Worm (Caenorhabditis elegans) whole organism, L4 larva: ENCODE measurements around the gene C28H8.5.

Experiments
- F49E8.2 ChIP-seq: sonication (generic microtip); optimal IDR thresholded peaks from 2 replicates; lab custom pipeline; 2016; ENCODE audit warnings: missing compliant biosample characterization, mild to moderate bottlenecking, missing genetic modification characterization, borderline replicate concordance
- R02D3.7 ChIP-seq: fragments of 150-350 bp; sonication (generic microtip); optimal IDR thresholded peaks from 3 replicates; lab custom pipeline; 2014; ENCODE audit warnings: missing biosample characterization, missing genetic modification characterization
- T20F7.1 ChIP-seq: fragments of 200-800 bp; sonication (Bioruptor generic); optimal IDR thresholded peaks from 2 replicates; lab custom pipeline; 2018; ENCODE audit warnings: mild to moderate bottlenecking, missing genetic modification characterization, missing compliant biosample characterization
- Y5F2A.4 ChIP-seq: fragments of 200-800 bp; sonication (Bioruptor generic); optimal IDR thresholded peaks from 2 replicates; lab custom pipeline; 2018; ENCODE audit warnings: mild to moderate bottlenecking, missing genetic modification characterization, missing compliant biosample characterization
- ZK337.2 ChIP-seq: fragments of 200-800 bp; sonication (Bioruptor generic); IDR thresholded peaks from 2 replicates; pipeline ENCODE4 v1.3.6; 2022; ENCODE audit warnings: missing genetic modification reagents, missing genetic modification characterization, missing compliant biosample characterization
- aly-2 ChIP-seq: sonication (generic microtip); optimal IDR thresholded peaks from 2 replicates; lab custom pipeline; 2018; ENCODE audit warnings: missing biosample characterization, missing genetic modification characterization
- arid-1 ChIP-seq: fragments of 200-800 bp; sonication (Bioruptor generic); conservative IDR thresholded peaks from 2 replicates; pipeline ENCODE4 v1.3.6; 2022; ENCODE audit warnings: missing genetic modification reagents, missing genetic modification characterization, missing compliant biosample characterization
- ceh-82 ChIP-seq: sonication (generic microtip); optimal IDR thresholded peaks from 2 replicates; lab custom pipeline; 2017; ENCODE audit warnings: missing biosample characterization, missing genetic modification characterization
- ces-1 ChIP-seq: fragments of 150-350 bp; sonication (generic microtip); optimal IDR thresholded peaks from 4 replicates; lab custom pipeline; 2014; ENCODE audit warnings: missing biosample characterization, missing genetic modification reagents, missing genetic modification characterization
- daf-16 ChIP-seq, 3 experiments: sonication (generic microtip); optimal IDR thresholded peaks; 2 replicates each; lab custom pipeline; 2016 to 2017; ENCODE audit warnings: missing genetic modification characterization in 3 of 3, missing genetic modification reagents in 3 of 3, mild to moderate bottlenecking in 2 of 3, missing compliant biosample characterization in 2 of 3, missing biosample characterization in 1 of 3, moderate library complexity in 1 of 3
- daf-19 ChIP-seq: fragments of 200-800 bp; sonication (Bioruptor generic); conservative IDR thresholded peaks from 2 replicates; pipeline ENCODE4 v1.3.6; 2022; ENCODE audit warnings: missing genetic modification characterization, missing compliant biosample characterization
- dmd-6 ChIP-seq: fragments of 200-800 bp; sonication (Bioruptor generic); IDR thresholded peaks from 2 replicates; pipeline ENCODE4 v1.3.6; 2022; ENCODE audit warnings: missing genetic modification reagents, missing genetic modification characterization, missing compliant biosample characterization
- duxl-1 ChIP-seq: sonication (generic microtip); optimal IDR thresholded peaks from 2 replicates; lab custom pipeline; 2016; ENCODE audit warnings: mild to moderate bottlenecking, missing genetic modification characterization, moderate library complexity, missing compliant biosample characterization; ENCODE audit not compliant: poor library complexity
- dve-1 ChIP-seq: sonication (generic microtip); optimal IDR thresholded peaks from 2 replicates; lab custom pipeline; 2017; ENCODE audit warnings: antibody characterized with exemption, mild to moderate bottlenecking, missing genetic modification characterization, missing compliant biosample characterization; ENCODE audit not compliant: insufficient read depth
- egl-27 ChIP-seq: sonication (generic microtip); optimal IDR thresholded peaks from 3 replicates; lab custom pipeline; 2017; ENCODE audit warnings: missing biosample characterization, missing genetic modification reagents, missing genetic modification characterization
- egl-43 ChIP-seq: fragments of 200-800 bp; sonication (Bioruptor generic); IDR thresholded peaks from 2 replicates; pipeline ENCODE4 v1.3.6; 2022; ENCODE audit warnings: missing genetic modification reagents, missing genetic modification characterization, missing compliant biosample characterization
- hlh-11 ChIP-seq: fragments of 200-800 bp; sonication (Bioruptor generic); optimal IDR thresholded peaks from 2 replicates; lab custom pipeline; 2018; ENCODE audit warnings: mild to moderate bottlenecking, missing genetic modification characterization, missing compliant biosample characterization
- hlh-30 ChIP-seq: sonication (generic microtip); optimal IDR thresholded peaks from 2 replicates; lab custom pipeline; 2017; ENCODE audit warnings: antibody characterized with exemption, mild to moderate bottlenecking, missing genetic modification characterization, missing compliant biosample characterization; ENCODE audit not compliant: insufficient read depth
- lin-1 ChIP-seq: fragments of 200-800 bp; sonication (Bioruptor generic); IDR thresholded peaks from 2 replicates; pipeline ENCODE4 v1.3.6; 2022; ENCODE audit warnings: missing genetic modification reagents, missing genetic modification characterization, missing compliant biosample characterization
- lin-38 ChIP-seq: fragments of 200-800 bp; sonication (Bioruptor generic); IDR thresholded peaks from 2 replicates; pipeline ENCODE4 v1.3.6; 2022; ENCODE audit warnings: missing genetic modification reagents, missing genetic modification characterization, missing compliant biosample characterization
- lir-3 ChIP-seq: sonication (generic microtip); optimal IDR thresholded peaks from 2 replicates; lab custom pipeline; 2016; ENCODE audit warnings: mild to moderate bottlenecking, missing genetic modification characterization, missing compliant biosample characterization
- lsy-2 ChIP-seq, 2 experiments: fragments of 150-350 bp in 1 of 2; sonication (generic microtip) in 1 of 2; optimal IDR thresholded peaks; 2 replicates each; lab custom pipeline; 2014 to 2017; ENCODE audit warnings: missing biosample characterization in 2 of 2, missing genetic modification characterization in 2 of 2
- madf-9 ChIP-seq: fragments of 200-800 bp; sonication (Bioruptor generic); conservative IDR thresholded peaks from 2 replicates; pipeline ENCODE4 v1.3.6; 2022; ENCODE audit warnings: missing genetic modification reagents, missing genetic modification characterization, missing compliant biosample characterization
- mdl-1 ChIP-seq, 2 experiments: fragments of 150-350 bp in 1 of 2; sonication (generic microtip) in 1 of 2; optimal IDR thresholded peaks; 2 replicates each; lab custom pipeline; 2014 to 2017; ENCODE audit warnings: missing biosample characterization in 2 of 2, missing genetic modification characterization in 2 of 2
- mdt-29 ChIP-seq: fragments of 200-800 bp; sonication (Bioruptor generic); IDR thresholded peaks from 2 replicates; pipeline ENCODE4 v1.3.6; 2022; ENCODE audit warnings: missing genetic modification reagents, missing genetic modification characterization, missing compliant biosample characterization
- mes-2 ChIP-seq: sonication (generic microtip); optimal IDR thresholded peaks from 2 replicates; lab custom pipeline; 2016; ENCODE audit warnings: missing genotype, mild to moderate bottlenecking, missing genetic modification characterization, missing compliant biosample characterization; ENCODE audit not compliant: poor library complexity, severe bottlenecking
- mxl-2 ChIP-seq: fragments of 200-800 bp; sonication (Bioruptor generic); conservative IDR thresholded peaks from 2 replicates; pipeline ENCODE4 v1.3.6; 2022; ENCODE audit warnings: missing genetic modification reagents, missing genetic modification characterization, missing compliant biosample characterization
- mxl-3 ChIP-seq: fragments of 200-800 bp; sonication (Bioruptor generic); optimal IDR thresholded peaks from 2 replicates; lab custom pipeline; 2018; ENCODE audit warnings: mild to moderate bottlenecking, missing genetic modification characterization, missing compliant biosample characterization
- nhr-11 ChIP-seq: fragments of 150-350 bp; optimal IDR thresholded peaks from 2 replicates; lab custom pipeline; 2014; ENCODE audit warnings: missing biosample characterization, missing genetic modification characterization
- nhr-28 ChIP-seq: fragments of 150-350 bp; optimal IDR thresholded peaks from 2 replicates; lab custom pipeline; 2014; ENCODE audit warnings: missing biosample characterization, missing genetic modification characterization
- nhr-6 ChIP-seq: fragments of 150-350 bp; optimal IDR thresholded peaks from 2 replicates; lab custom pipeline; 2014; ENCODE audit warnings: missing biosample characterization, missing genetic modification characterization
- nhr-76 ChIP-seq: fragments of 150-350 bp; optimal IDR thresholded peaks from 2 replicates; lab custom pipeline; 2014; ENCODE audit warnings: missing biosample characterization, missing genetic modification characterization
- pha-4 ChIP-seq, 2 experiments: fragments of 150-350 bp in 1 of 2; fragments of 200-800 bp in 1 of 2; sonication (Bioruptor generic) in 1 of 2; IDR thresholded peaks in 1 of 2; optimal IDR thresholded peaks in 1 of 2; 2 replicates each; pipeline versions ENCODE4 v1.3.6 to Lab custom; 2014 to 2022; ENCODE audit warnings: missing genetic modification characterization in 2 of 2, missing genetic modification reagents in 2 of 2, missing biosample characterization in 1 of 2, missing compliant biosample characterization in 1 of 2
- pqm-1 ChIP-seq: sonication (generic microtip); optimal IDR thresholded peaks from 2 replicates; lab custom pipeline; 2017; ENCODE audit warnings: missing biosample characterization, missing genetic modification characterization
- skn-1 ChIP-seq: fragments of 150-350 bp; optimal IDR thresholded peaks from 2 replicates; lab custom pipeline; 2014; ENCODE audit warnings: missing biosample characterization, missing genetic modification characterization
- spr-1 ChIP-seq: sonication (generic microtip); optimal IDR thresholded peaks from 2 replicates; lab custom pipeline; 2016; ENCODE audit warnings: mild to moderate bottlenecking, missing genetic modification characterization, missing compliant biosample characterization
- tra-1 ChIP-seq: fragments of 200-800 bp; sonication (Bioruptor generic); IDR thresholded peaks from 2 replicates; pipeline ENCODE4 v1.3.6; 2022; ENCODE audit warnings: missing genetic modification reagents, missing genetic modification characterization, missing compliant biosample characterization
- unc-62 ChIP-seq, 3 experiments: fragments of 150-350 bp in 1 of 3; sonication (generic microtip); optimal IDR thresholded peaks in 2 of 3; peaks in 1 of 3; 1 replicate in 1 of 3; 2 replicates in 2 of 3; lab custom pipeline; 2014 to 2017; ENCODE audit warnings: missing biosample characterization in 3 of 3, missing genetic modification characterization in 3 of 3, missing genetic modification reagents in 3 of 3, missing genotype in 1 of 3
- vab-7 ChIP-seq: fragments of 200-800 bp; sonication (Bioruptor generic); IDR thresholded peaks from 2 replicates; pipeline ENCODE4 v1.3.6; 2022; ENCODE audit warnings: missing genetic modification reagents, missing genetic modification characterization, missing compliant biosample characterization
- zip-2 ChIP-seq: fragments of 150-350 bp; optimal IDR thresholded peaks from 2 replicates; lab custom pipeline; 2014; ENCODE audit warnings: missing biosample characterization, missing genetic modification characterization
- ztf-11 ChIP-seq: fragments of 150-350 bp; optimal IDR thresholded peaks from 2 replicates; lab custom pipeline; 2014; ENCODE audit warnings: missing biosample characterization, missing genetic modification characterization

The C28H8.5 gene

DNA sequence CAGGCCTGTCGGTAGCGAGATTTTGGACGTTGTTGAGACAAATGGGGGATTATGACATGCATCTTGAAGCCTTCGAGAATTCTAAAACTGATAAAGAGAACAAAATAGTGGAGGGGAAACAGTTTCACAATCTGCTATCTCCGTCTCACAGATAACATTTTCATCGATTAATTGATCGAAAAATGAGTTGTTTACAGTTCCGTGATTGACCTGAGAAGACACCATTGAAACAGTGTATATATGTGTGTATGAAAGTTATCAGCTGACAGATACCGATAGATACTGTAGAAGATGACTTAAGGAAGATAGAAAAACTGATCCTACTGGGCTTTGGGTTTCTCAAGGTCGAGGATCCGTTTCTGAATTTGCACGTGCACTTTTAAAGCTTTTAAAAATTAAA lies 45.0 kb upstream of the C28H8.5 start:
- TF ChIP-seq dmd-6 (GFP tag; lab: Robert Waterston, UW) = peak; percentile 74
- peak; percentile 73 for TF ChIP-seq hlh-30 (tag; lab: Kevin White, UChicago)
- TF ChIP-seq egl-27 (tag; lab: Kevin White, UChicago) = no peak
- TF ChIP-seq pqm-1 (tag; lab: Kevin White, UChicago) = peak; percentile 51
- no peak for TF ChIP-seq lir-3 (tag; lab: Kevin White, UChicago)
- peak; percentile 21 for TF ChIP-seq mes-2
- TF ChIP-seq lin-1 (GFP tag; lab: Robert Waterston, UW) = 0 out of 2 replicates have a peak, but pooled peaks have one; percentile 27
- peak in 1 of 2 experiments; percentile 30 for TF ChIP-seq mdl-1 (tag; optimal IDR thresholded peaks at IDR 0.05; lab: Kevin White, UChicago)
- TF ChIP-seq nhr-6 (tag; lab: Kevin White, UChicago) = peak; percentile 49
- 0 out of 2 replicates have a peak, but pooled peaks have one; percentile 42 for TF ChIP-seq daf-19 (GFP tag; lab: Robert Waterston, UW)
- peak in 1 of 2 experiments; percentile 1 for TF ChIP-seq lsy-2 (tag; optimal IDR thresholded peaks at IDR 0.05; lab: Kevin White, UChicago)
- no peak for TF ChIP-seq ceh-82 (tag; lab: Kevin White, UChicago)
- peak; percentile 62 for TF ChIP-seq hlh-11 (tag; lab: Kevin White, UChicago)
- TF ChIP-seq daf-16 (GFP tag; optimal IDR thresholded peaks at IDR 0.05; lab: Kevin White, UChicago) = peak in 1 of 2 experiments; percentile 53
- TF ChIP-seq daf-16 (tag; optimal IDR thresholded peaks at IDR 0.05; lab: Kevin White, UChicago) = peak; percentile 96
- no peak for TF ChIP-seq ces-1
- peak; percentile 60 for TF ChIP-seq nhr-28 (tag; lab: Kevin White, UChicago)
- peak; percentile 61 for TF ChIP-seq T20F7.1 (GFP tag; lab: Kevin White, UChicago)
- peak; percentile 88 for TF ChIP-seq dve-1 (tag; lab: Kevin White, UChicago)
- TF ChIP-seq Y5F2A.4 (GFP tag; lab: Kevin White, UChicago) = no peak
- TF ChIP-seq, all 104 proteins: peak for 14

DNA sequence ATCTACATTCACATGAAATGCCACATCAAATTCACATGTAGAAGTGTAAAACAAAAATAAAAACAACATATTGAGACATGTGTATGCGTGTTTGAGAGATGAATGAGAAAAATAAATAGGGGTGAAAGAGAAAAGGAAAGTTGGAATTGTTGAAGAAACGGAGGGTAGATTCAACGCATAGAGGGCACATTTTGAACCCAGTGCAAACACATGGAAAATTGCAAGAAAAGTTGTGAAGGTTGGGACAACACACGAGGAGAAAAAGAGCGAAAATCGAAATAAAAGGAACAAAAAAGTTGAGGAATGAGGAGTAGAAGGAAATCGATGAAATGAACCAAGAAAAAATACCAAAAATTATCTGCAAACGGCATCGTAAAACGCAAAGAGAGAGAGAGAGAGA lies 44.5 kb upstream of the C28H8.5 start:
- TF ChIP-seq daf-16 (GFP tag; optimal IDR thresholded peaks at IDR 0.05; lab: Kevin White, UChicago) (peak in 1 of 2 experiments; percentile 38), daf-16 (tag; optimal IDR thresholded peaks at IDR 0.05; lab: Kevin White, UChicago) (no peak), unc-62 (GFP tag; optimal IDR thresholded peaks at IDR 0.05 in 1 of 2; lab: Kevin White, UChicago) (peak in 1 of 2 experiments; percentile 91), unc-62 (tag; optimal IDR thresholded peaks at IDR 0.05; lab: Kevin White, UChicago) (no peak), mxl-2 (0 out of 2 replicates have a peak, but pooled peaks have one; percentile 0), ztf-11 (tag; lab: Kevin White, UChicago) (no peak), tra-1 (GFP tag; lab: Robert Waterston, UW) (no peak), lin-1 (GFP tag; lab: Robert Waterston, UW) (no peak)

DNA sequence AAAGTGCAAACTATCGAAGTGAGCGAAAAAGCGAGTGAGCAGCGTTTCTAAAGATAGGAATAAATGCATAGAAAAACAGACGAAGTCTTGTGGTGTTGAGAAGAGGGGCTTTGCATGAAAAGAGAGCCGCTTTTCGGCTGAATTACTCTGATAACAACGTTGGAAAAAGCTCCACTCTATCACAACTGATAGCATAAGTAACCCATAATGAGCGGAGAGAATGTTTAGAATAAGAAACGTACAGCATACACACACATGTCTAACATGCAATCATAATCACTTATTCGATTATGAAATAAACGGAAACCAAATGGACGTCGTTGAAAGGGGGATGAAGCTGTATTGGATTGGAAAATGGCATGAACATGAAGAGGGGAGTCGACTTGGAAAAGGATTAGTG lies 43.8 kb upstream of the C28H8.5 start:
- TF ChIP-seq zip-2 (tag; lab: Kevin White, UChicago) (no peak), tra-1 (GFP tag; lab: Robert Waterston, UW) (no peak), R02D3.7 (no peak), nhr-11 (no peak), lin-38 (GFP tag; lab: Robert Waterston, UW) (no peak), egl-43 (GFP tag; lab: Robert Waterston, UW) (no peak), F49E8.2 (tag; lab: Kevin White, UChicago) (no peak), nhr-28 (tag; lab: Kevin White, UChicago) (peak; percentile 41), aly-2 (tag; lab: Kevin White, UChicago) (no peak), skn-1 (tag; lab: Kevin White, UChicago) (no peak), spr-1 (no peak), dve-1 (tag; lab: Kevin White, UChicago) (peak; percentile 16), mxl-2 (no peak), pqm-1 (tag; lab: Kevin White, UChicago) (peak; percentile 59), unc-62 (GFP tag; optimal IDR thresholded peaks at IDR 0.05 in 1 of 2; lab: Kevin White, UChicago) (peak in 1 of 2 experiments; percentile 87), unc-62 (tag; optimal IDR thresholded peaks at IDR 0.05; lab: Kevin White, UChicago) (no peak), ZK337.2 (GFP tag; lab: Robert Waterston, UW) (no peak), daf-16 (GFP tag; optimal IDR thresholded peaks at IDR 0.05; lab: Kevin White, UChicago) (no peak), daf-16 (tag; optimal IDR thresholded peaks at IDR 0.05; lab: Kevin White, UChicago) (peak; percentile 49), nhr-76 (no peak), madf-9 (no peak), hlh-11 (tag; lab: Kevin White, UChicago) (peak; percentile 45), arid-1 (GFP tag; lab: Robert Waterston, UW) (no peak), mes-2 (peak; percentile 24), duxl-1 (tag; lab: Kevin White, UChicago) (no peak), mxl-3 (GFP tag; lab: Kevin White, UChicago) (peak; percentile 61), dmd-6 (GFP tag; lab: Robert Waterston, UW) (peak; percentile 43; the same call in 1 of the 2 replicates), vab-7 (GFP tag; lab: Robert Waterston, UW) (no peak), pha-4 (GFP tag; IDR thresholded peaks at IDR 0.05; lab: Robert Waterston, UW) (no peak), pha-4 (tag; optimal IDR thresholded peaks at IDR 0.05; lab: Kevin White, UChicago) (no peak), mdt-29 (GFP tag; lab: Robert Waterston, UW) (0 out of 2 replicates have a peak, but pooled peaks have one; percentile 8), ztf-11 (tag; lab: Kevin White, UChicago) (no peak)
